Fruit fly (Drosophila melanogaster) Kc167 (cell line): ENCODE data around the gene CG32795.

Experiments
- h ChIP-seq: fragments of >200 bp; optimal IDR thresholded peaks from 3 replicates; lab custom pipeline; 2018; ENCODE audit warnings: missing external identifiers
- ttk ChIP-seq: sonication (Bioruptor generic); optimal IDR thresholded peaks from 2 replicates; lab custom pipeline; 2017; ENCODE audit warnings: missing external identifiers

- TF ChIP-seq h (lab: Kevin White, UChicago) (no peak), ttk (lab: Kevin White, UChicago) (no peak)
Measured at dm6 chrX:2787267-2787666, 3.1 kb downstream of the CG32795 start.
